Fruit fly (Drosophila melanogaster) whole organism, wandering third instar larva: Measurements from ENCODE around the gene SP555.

ENCODE experiments used
- CG32264 ChIP-seq: fragments of 200-800 bp; sonication (Bioruptor generic); optimal IDR thresholded peaks from 2 replicates; lab custom pipeline; 2016; ENCODE audit warnings: missing biosample characterization, missing genetic modification characterization
- GATAd ChIP-seq: sonication (Bioruptor generic); optimal IDR thresholded peaks from 2 replicates; lab custom pipeline; 2016; ENCODE audit warnings: missing biosample characterization, missing genetic modification characterization
- Hnf4 ChIP-seq: fragments of 200-800 bp; sonication (Bioruptor generic); optimal IDR thresholded peaks from 2 replicates; lab custom pipeline; 2016; ENCODE audit warnings: missing biosample characterization, mild to moderate bottlenecking, missing genetic modification characterization
- Myc ChIP-seq: fragments of >200 bp; optimal IDR thresholded peaks from 2 replicates; lab custom pipeline; 2017
- br ChIP-seq: fragments of 200-800 bp; sonication (Bioruptor generic); optimal IDR thresholded peaks from 2 replicates; lab custom pipeline; 2016; ENCODE audit warnings: missing biosample characterization, missing genetic modification characterization
- h ChIP-seq: fragments of 200-800 bp; sonication (Bioruptor generic); optimal IDR thresholded peaks from 3 replicates; lab custom pipeline; 2016; ENCODE audit warnings: missing biosample characterization, mild to moderate bottlenecking, missing genetic modification characterization
- lola ChIP-seq: fragments of >200 bp; optimal IDR thresholded peaks from 2 replicates; lab custom pipeline; 2017; ENCODE audit warnings: missing biosample characterization, missing genetic modification characterization
- pan ChIP-seq: fragments of >200 bp; optimal IDR thresholded peaks from 2 replicates; lab custom pipeline; 2017
- psq ChIP-seq: fragments of 200-800 bp; sonication (Bioruptor generic); optimal IDR thresholded peaks from 3 replicates; lab custom pipeline; 2017; ENCODE audit warnings: missing biosample characterization, mild to moderate bottlenecking, missing genetic modification characterization, moderate library complexity

dm6 chr2L:5009306-5010030 is 28.0 kb upstream of the SP555 start, which contains the start of gene Rtnl1:
- TF ChIP-seq psq (GFP tag; lab: Kevin White, UChicago), result no peak
- peak; percentile 60 for TF ChIP-seq h (GFP tag; lab: Kevin White, UChicago)
- TF ChIP-seq Hnf4, result no peak
- peak; percentile 29 for TF ChIP-seq br
- peak; percentile 92 for TF ChIP-seq Myc (lab: Kevin White, UChicago)
- TF ChIP-seq CG32264 (GFP tag; lab: Kevin White, UChicago), result no peak
- no peak for TF ChIP-seq GATAd (GFP tag; lab: Kevin White, UChicago)
- TF ChIP-seq pan (lab: Kevin White, UChicago), result no peak
- TF ChIP-seq lola, result no peak
